Worm (Caenorhabditis elegans) whole organism, L4 larva: Measurements from ENCODE around the gene dmd-6.
A peak's percentile ranks its signal among the peaks of the same experiment; 100 is the strongest.

Experiments
- T20F7.1 ChIP-seq: fragments of 200-800 bp; sonication (Bioruptor generic); optimal IDR thresholded peaks from 2 replicates; lab custom pipeline; 2018; ENCODE audit warnings: mild to moderate bottlenecking, missing genetic modification characterization, missing compliant biosample characterization
- aly-2 ChIP-seq: sonication (generic microtip); optimal IDR thresholded peaks from 2 replicates; lab custom pipeline; 2018; ENCODE audit warnings: missing biosample characterization, missing genetic modification characterization
- ama-1 ChIP-seq: fragments of 150-350 bp; optimal IDR thresholded peaks from 2 replicates; lab custom pipeline; 2014; ENCODE audit warnings: inconsistent platforms, mixed read lengths
- hlh-11 ChIP-seq: fragments of 200-800 bp; sonication (Bioruptor generic); optimal IDR thresholded peaks from 2 replicates; lab custom pipeline; 2018; ENCODE audit warnings: mild to moderate bottlenecking, missing genetic modification characterization, missing compliant biosample characterization

DNA sequence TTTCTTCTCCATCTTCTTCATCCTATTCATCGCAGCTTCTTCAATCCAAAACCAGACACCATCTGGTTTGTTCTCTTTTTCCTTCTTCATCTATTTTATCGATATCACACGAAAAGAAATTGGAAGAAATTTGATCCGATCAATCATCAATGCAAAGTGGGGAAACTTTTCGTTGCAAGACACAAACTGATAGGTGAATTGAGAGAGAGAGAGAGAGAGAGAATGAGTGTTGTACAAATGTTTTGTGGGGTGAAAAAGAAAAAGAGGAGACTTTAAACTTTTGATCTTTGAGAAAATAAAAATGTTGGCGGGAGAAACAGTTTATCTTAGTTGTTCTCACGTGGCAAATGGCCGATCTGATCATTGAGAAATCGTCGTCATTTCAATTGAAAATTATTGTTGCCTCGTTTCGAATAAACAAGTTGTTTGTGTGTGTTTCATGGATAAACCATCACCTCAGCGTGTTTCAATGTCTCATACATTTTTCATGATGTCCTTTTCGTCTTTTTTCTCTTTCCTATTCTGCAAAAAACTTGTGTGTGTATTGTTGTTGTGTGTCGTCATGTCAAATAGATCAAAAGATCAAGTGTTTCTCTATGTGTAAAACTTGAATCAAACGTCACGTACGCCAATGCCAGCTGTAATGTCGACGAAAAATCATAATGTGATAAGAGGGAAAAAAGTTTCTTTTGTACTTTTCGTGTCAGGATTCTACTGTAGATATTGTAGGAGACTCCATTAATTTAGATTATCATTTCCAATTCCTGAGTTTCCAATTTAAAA, 3.7 kb upstream of the dmd-6 start:
- TF ChIP-seq T20F7.1 (GFP tag; lab: Kevin White, UChicago) (no peak), aly-2 (tag; lab: Kevin White, UChicago) (no peak), hlh-11 (tag; lab: Kevin White, UChicago) (peak; percentile 64), ama-1 (lab: Kevin White, UChicago) (no peak)
